Worm (Caenorhabditis elegans) whole organism, L1 larva: ENCODE measurements around the gene hlh-25.

ENCODE experiments used
- C16A3.4 ChIP-seq: fragments of 150-350 bp; optimal IDR thresholded peaks from 2 replicates; lab custom pipeline; 2014; ENCODE audit warnings: missing biosample characterization, missing genetic modification characterization
- C34B4.2 ChIP-seq: sonication (generic microtip); optimal IDR thresholded peaks from 2 replicates; lab custom pipeline; 2017; ENCODE audit warnings: mild to moderate bottlenecking, missing genetic modification characterization, missing compliant biosample characterization
- F16B12.6 ChIP-seq: fragments of 150-350 bp; optimal IDR thresholded peaks from 2 replicates; lab custom pipeline; 2014; ENCODE audit warnings: missing biosample characterization, missing genetic modification characterization
- aly-2 ChIP-seq: fragments of 150-350 bp; optimal IDR thresholded peaks from 2 replicates; lab custom pipeline; 2014; ENCODE audit warnings: missing biosample characterization, missing genetic modification characterization
- ceh-82 ChIP-seq, 3 experiments: fragments of 150-350 bp in 1 of 3; sonication (generic microtip) in 2 of 3; optimal IDR thresholded peaks; 2 replicates each; lab custom pipeline; 2014 to 2017; ENCODE audit warnings: missing biosample characterization in 3 of 3, missing genetic modification characterization in 3 of 3
- ceh-88 ChIP-seq: fragments of 200-800 bp; sonication (Bioruptor generic); IDR thresholded peaks from 2 replicates; pipeline ENCODE4 v1.3.6; 2022; ENCODE audit warnings: missing genetic modification characterization, missing compliant biosample characterization
- ces-1 ChIP-seq: fragments of 150-350 bp; optimal IDR thresholded peaks from 2 replicates; lab custom pipeline; 2014; ENCODE audit warnings: missing biosample characterization, missing genetic modification reagents, missing genetic modification characterization
- efl-1 ChIP-seq, 4 experiments: fragments of 150-350 bp; optimal IDR thresholded peaks in 3 of 4; peaks in 1 of 4; 1 replicate in 1 of 4; 2 replicates in 3 of 4; lab custom pipeline; 2014; ENCODE audit warnings: missing biosample characterization in 2 of 4, missing genetic modification characterization in 2 of 4, missing genetic modification reagents in 2 of 4
- egl-27 ChIP-seq, 2 experiments: fragments of 150-350 bp in 1 of 2; sonication (generic microtip); optimal IDR thresholded peaks; 3 replicates each; lab custom pipeline; 2017 to 2018; ENCODE audit warnings: missing biosample characterization in 2 of 2, missing genetic modification characterization in 2 of 2, missing genetic modification reagents in 2 of 2
- elt-2 ChIP-seq: sonication (generic microtip); optimal IDR thresholded peaks from 2 replicates; lab custom pipeline; 2016; ENCODE audit warnings: missing genetic modification characterization, mild to moderate bottlenecking, inconsistent platforms, missing compliant biosample characterization, missing genetic modification reagents
- elt-3 ChIP-seq, 6 experiments: fragments of 150-350 bp in 1 of 6; sonication (generic microtip); optimal IDR thresholded peaks; 2 replicates each; lab custom pipeline; 2017 to 2018; ENCODE audit warnings: missing biosample characterization in 6 of 6, missing genetic modification characterization in 6 of 6, inconsistent platforms in 1 of 6
- ets-5 ChIP-seq: fragments of 200-800 bp; sonication (Bioruptor generic); IDR thresholded peaks from 2 replicates; pipeline ENCODE4 v1.3.6; 2022; ENCODE audit warnings: missing genetic modification characterization, missing compliant biosample characterization
- fkh-8 ChIP-seq: sonication (generic microtip); optimal IDR thresholded peaks from 2 replicates; lab custom pipeline; 2016; ENCODE audit warnings: mild to moderate bottlenecking, missing genetic modification characterization, missing compliant biosample characterization
- fos-1 ChIP-seq: fragments of 150-350 bp; optimal IDR thresholded peaks from 2 replicates; lab custom pipeline; 2014; ENCODE audit warnings: missing biosample characterization, missing genetic modification characterization
- hlh-4 ChIP-seq: sonication (generic microtip); optimal IDR thresholded peaks from 2 replicates; lab custom pipeline; 2016; ENCODE audit warnings: mild to moderate bottlenecking, missing genetic modification characterization, missing compliant biosample characterization
- lin-13 ChIP-seq: fragments of 150-350 bp; optimal IDR thresholded peaks from 2 replicates; lab custom pipeline; 2014; ENCODE audit warnings: missing biosample characterization, missing genetic modification reagents, missing genetic modification characterization
- lin-15B ChIP-seq: fragments of 150-350 bp; sonication (generic microtip); optimal IDR thresholded peaks from 3 replicates; lab custom pipeline; 2014; ENCODE audit warnings: missing biosample characterization, missing genetic modification characterization
- lin-35 ChIP-seq, 2 experiments: fragments of 150-350 bp; optimal IDR thresholded peaks; 2 replicates each; lab custom pipeline; 2014; ENCODE audit warnings: missing biosample characterization in 2 of 2, missing genetic modification characterization in 2 of 2, missing genetic modification reagents in 2 of 2
- nhr-19 ChIP-seq: fragments of 200-800 bp; sonication (Bioruptor generic); conservative IDR thresholded peaks from 2 replicates; pipeline ENCODE4 v1.3.6; 2022; ENCODE audit warnings: missing genetic modification characterization, missing compliant biosample characterization
- nhr-20 ChIP-seq: sonication (generic microtip); optimal IDR thresholded peaks from 2 replicates; lab custom pipeline; 2016; ENCODE audit warnings: mild to moderate bottlenecking, missing genetic modification characterization, missing compliant biosample characterization
- nhr-237 ChIP-seq: fragments of 150-350 bp; optimal IDR thresholded peaks from 2 replicates; lab custom pipeline; 2014; ENCODE audit warnings: missing biosample characterization, missing genetic modification characterization
- nhr-28 ChIP-seq: fragments of 150-350 bp; optimal IDR thresholded peaks from 2 replicates; lab custom pipeline; 2014; ENCODE audit warnings: missing biosample characterization, missing genetic modification characterization
- nhr-71 ChIP-seq: sonication (generic microtip); optimal IDR thresholded peaks from 2 replicates; lab custom pipeline; 2016; ENCODE audit warnings: mild to moderate bottlenecking, missing genetic modification characterization, moderate library complexity, missing compliant biosample characterization
- nhr-76 ChIP-seq: sonication (generic microtip); optimal IDR thresholded peaks from 2 replicates; lab custom pipeline; 2017; ENCODE audit warnings: missing biosample characterization, missing genetic modification characterization
- nhr-85 ChIP-seq: sonication (generic microtip); peaks from one replicate; lab custom pipeline; 2016; ENCODE audit warnings: missing genetic modification characterization, inconsistent platforms, missing compliant biosample characterization
- nhr-90 ChIP-seq: sonication (generic microtip); optimal IDR thresholded peaks from 2 replicates; lab custom pipeline; 2016; ENCODE audit warnings: mild to moderate bottlenecking, missing genetic modification characterization, missing compliant biosample characterization; ENCODE audit not compliant: poor library complexity
- pag-3 ChIP-seq: sonication (generic microtip); optimal IDR thresholded peaks from 2 replicates; lab custom pipeline; 2017; ENCODE audit warnings: missing genetic modification characterization, mild to moderate bottlenecking, missing compliant biosample characterization, antibody characterized with exemption, borderline replicate concordance; ENCODE audit not compliant: insufficient read depth
- rnt-1 ChIP-seq: sonication (generic microtip); optimal IDR thresholded peaks from 2 replicates; lab custom pipeline; 2016; ENCODE audit warnings: mild to moderate bottlenecking, missing genetic modification characterization, moderate library complexity, missing compliant biosample characterization
- skn-1 ChIP-seq: fragments of 150-350 bp; optimal IDR thresholded peaks from 2 replicates; lab custom pipeline; 2014; ENCODE audit warnings: missing biosample characterization, missing genetic modification characterization
- sox-4 ChIP-seq: sonication (generic microtip); optimal IDR thresholded peaks from 2 replicates; lab custom pipeline; 2016; ENCODE audit warnings: missing genetic modification characterization, missing compliant biosample characterization
- sptf-1 ChIP-seq: fragments of 150-350 bp; optimal IDR thresholded peaks from 2 replicates; lab custom pipeline; 2014; ENCODE audit warnings: missing biosample characterization, missing genetic modification characterization
- tbx-2 ChIP-seq: sonication (generic microtip); optimal IDR thresholded peaks from 2 replicates; lab custom pipeline; 2016; ENCODE audit warnings: missing genetic modification characterization, missing compliant biosample characterization
- unc-30 ChIP-seq: sonication (generic microtip); optimal IDR thresholded peaks from 2 replicates; lab custom pipeline; 2017; ENCODE audit warnings: missing biosample characterization, missing genetic modification characterization
- unc-62 ChIP-seq: fragments of 150-350 bp; optimal IDR thresholded peaks from 2 replicates; lab custom pipeline; 2014; ENCODE audit warnings: missing biosample characterization, missing genetic modification reagents, missing genetic modification characterization
- unc-98 ChIP-seq: fragments of 200-800 bp; sonication (Bioruptor generic); IDR thresholded peaks from 2 replicates; pipeline ENCODE4 v1.3.6; 2022; ENCODE audit warnings: missing genetic modification characterization, missing compliant biosample characterization
- ztf-4 ChIP-seq: fragments of 150-350 bp; optimal IDR thresholded peaks from 2 replicates; lab custom pipeline; 2014; ENCODE audit warnings: missing biosample characterization, missing genetic modification characterization

hlh-25 gene

ce11 chrII:5514846-5515245 lies 20.2 kb upstream of the hlh-25 start, which contains the start of gene sahd-1:
TSS of gene sahd-1 (minus strand) at chrII:5514945.
- TF ChIP-seq elt-2 (peak; percentile 53), lin-15B (tag; lab: Kevin White, UChicago) (no peak)

- TF ChIP-seq nhr-71 (tag; lab: Kevin White, UChicago), result no peak
- TF ChIP-seq ceh-82 (tag; optimal IDR thresholded peaks at IDR 0.05; lab: Kevin White, UChicago), result no peak
- no peak for TF ChIP-seq sox-4 (tag; lab: Kevin White, UChicago)
- TF ChIP-seq nhr-237 (tag; lab: Kevin White, UChicago), result no peak
- no peak for TF ChIP-seq efl-1 (optimal IDR thresholded peaks at IDR 0.05; lab: Kevin White, UChicago)
- peak in 1 of 2 experiments; percentile 47 for TF ChIP-seq efl-1 (GFP tag; optimal IDR thresholded peaks at IDR 0.05 in 1 of 2; lab: Kevin White, UChicago)
- TF ChIP-seq ces-1 (GFP tag; lab: Kevin White, UChicago), result no peak
- no peak for TF ChIP-seq ceh-88
- no peak for TF ChIP-seq rnt-1 (tag; lab: Kevin White, UChicago)
- TF ChIP-seq elt-2, result peak; percentile 34
Observed at ce11 chrII:5515542-5515941, 19.5 kb upstream of the hlh-25 start, which contains the start of gene ZK177.3. TSS of gene ZK177.3 (plus strand) at chrII:5515842.

- TF ChIP-seq nhr-90 (tag; lab: Kevin White, UChicago) (no peak), unc-30 (no peak), C34B4.2 (no peak), C16A3.4 (no peak), nhr-76 (tag; lab: Kevin White, UChicago) (no peak), pag-3 (tag; lab: Kevin White, UChicago) (no peak), fkh-8 (tag; lab: Kevin White, UChicago) (no peak), egl-27 (tag; optimal IDR thresholded peaks at IDR 0.05; lab: Kevin White, UChicago) (no peak), lin-13 (GFP tag; lab: Kevin White, UChicago) (no peak)
Observed at ce11 chrII:5517643-5518042, 17.4 kb upstream of the hlh-25 start, which contains the start of gene ZK177.9. TSS of gene ZK177.9 (minus strand) at chrII:5517743.

ce11 chrII:5518055-5518454 lies 17.0 kb upstream of the hlh-25 start:
- TF ChIP-seq aly-2 (tag; lab: Kevin White, UChicago), result no peak
- TF ChIP-seq skn-1, result no peak

ce11 chrII:5518910-5519309 lies 16.1 kb upstream of the hlh-25 start, which contains the start of gene ZK177.2:
TSS of gene ZK177.2 (plus strand) at chrII:5519210.
- TF ChIP-seq unc-98 (GFP tag; lab: Robert Waterston, UW) (no peak), nhr-19 (no peak), egl-27 (tag; optimal IDR thresholded peaks at IDR 0.05; lab: Kevin White, UChicago) (no peak), ets-5 (GFP tag; lab: Robert Waterston, UW) (no peak), unc-62 (GFP tag; lab: Kevin White, UChicago) (no peak), lin-35 (GFP tag; optimal IDR thresholded peaks at IDR 0.05; lab: Kevin White, UChicago) (no peak)

- TF ChIP-seq lin-13 (GFP tag; lab: Kevin White, UChicago), result no peak
- no peak for TF ChIP-seq nhr-28 (tag; lab: Kevin White, UChicago)
- no peak for TF ChIP-seq nhr-85 (tag; lab: Kevin White, UChicago)
- TF ChIP-seq sox-4 (tag; lab: Kevin White, UChicago), result no peak
- no peak for TF ChIP-seq efl-1 (optimal IDR thresholded peaks at IDR 0.05; lab: Kevin White, UChicago)
- TF ChIP-seq efl-1 (GFP tag; optimal IDR thresholded peaks at IDR 0.05 in 1 of 2; lab: Kevin White, UChicago), result no peak
- TF ChIP-seq hlh-4 (tag; lab: Kevin White, UChicago), result no peak
- no peak for TF ChIP-seq sptf-1 (tag; lab: Kevin White, UChicago)
- no peak for TF ChIP-seq F16B12.6 (tag; lab: Kevin White, UChicago)
- TF ChIP-seq nhr-237 (tag; lab: Kevin White, UChicago), result no peak
- TF ChIP-seq ztf-4 (tag; lab: Kevin White, UChicago), result no peak
- TF ChIP-seq elt-3 (tag; optimal IDR thresholded peaks at IDR 0.05; lab: Kevin White, UChicago), result no peak
- TF ChIP-seq nhr-20 (tag; lab: Kevin White, UChicago), result no peak
- TF ChIP-seq tbx-2 (tag; lab: Kevin White, UChicago), result no peak
- no peak for TF ChIP-seq fos-1 (tag; lab: Kevin White, UChicago)
- TF ChIP-seq, all 84 proteins: peak for 0
Observed at ce11 chrII:5521411-5521810, 13.6 kb upstream of the hlh-25 start, which contains the start of gene ZK177.12. TSS of gene ZK177.12 (plus strand) at chrII:5521711.
